Worm (Caenorhabditis elegans) whole organism, midembryonic: ENCODE measurements around the gene F55B11.3.

Experiments used
- cog-1 ChIP-seq: sonication (generic microtip); optimal IDR thresholded peaks from 2 replicates; lab custom pipeline; 2016; ENCODE audit warnings: missing genetic modification characterization, missing compliant biosample characterization
- tab-1 ChIP-seq: fragments of 200-800 bp; sonication (Bioruptor generic); IDR thresholded peaks from 2 replicates; pipeline ENCODE4 v1.3.6; 2022; ENCODE audit warnings: missing genetic modification characterization, missing compliant biosample characterization

- TF ChIP-seq tab-1 (GFP tag; lab: Robert Waterston, UW) = no peak
- no peak for TF ChIP-seq cog-1 (tag; lab: Kevin White, UChicago)
These were observed 34.4 kb upstream of the F55B11.3 start for ce11 chrIV:14390023-14390614.
